In genomic region chrV:20422738-20423137, ce11 we compare ENCODE assay signal across 5 worm cellular contexts.
TF ChIP-seq lines count a peak whose summit lies in the region.

No protein-coding gene starts in this region.

TF ChIP-seq in whole organism, L1 larva, 84 proteins besides CTCF, POLR2A, EP300 and RAD21 (continues in another document):
- TF ChIP-seq nhr-71 (tag; optimal IDR thresholded peaks at IDR 0.05; lab: Kevin White, UChicago) (peak; percentile 8), hlh-17 (GFP tag; optimal IDR thresholded peaks at IDR 0.05; lab: Kevin White, UChicago; ENCODE audit: borderline replicate concordance) (no peak), nhr-20 (tag; optimal IDR thresholded peaks at IDR 0.05; lab: Kevin White, UChicago) (peak; percentile 2), lin-39 (tag; optimal IDR thresholded peaks at IDR 0.05; lab: Kevin White, UChicago) (no peak), nhr-47 (tag; optimal IDR thresholded peaks at IDR 0.05; lab: Kevin White, UChicago) (no peak), ztf-11 (tag; optimal IDR thresholded peaks at IDR 0.05; lab: Kevin White, UChicago) (no peak), blmp-1 (tag; optimal IDR thresholded peaks at IDR 0.05; lab: Kevin White, UChicago) (peak; percentile 75), lin-14 (GFP tag; optimal IDR thresholded peaks at IDR 0.05; lab: Kevin White, UChicago) (peak; percentile 66), pag-3 (tag; optimal IDR thresholded peaks at IDR 0.05; lab: Kevin White, UChicago; ENCODE audit: borderline replicate concordance, insufficient read depth) (no peak), C04F5.9 (tag; optimal IDR thresholded peaks at IDR 0.05; lab: Kevin White, UChicago) (no peak), grh-1 (GFP tag; IDR thresholded peaks at IDR 0.05; lab: Robert Waterston, UW) (peak; percentile 65), ces-1 (GFP tag; optimal IDR thresholded peaks at IDR 0.05; lab: Kevin White, UChicago) (no peak), nhr-76 (tag; optimal IDR thresholded peaks at IDR 0.05; lab: Kevin White, UChicago) (no peak), efl-1 (optimal IDR thresholded peaks at IDR 0.05; lab: Kevin White, UChicago) (peak in 1 of 2 experiments; percentile 5), efl-1 (GFP tag; optimal IDR thresholded peaks at IDR 0.05 in 1 of 2; lab: Kevin White, UChicago) (peak in 1 of 2 experiments; percentile 21), lsy-2 (tag; optimal IDR thresholded peaks at IDR 0.05; lab: Kevin White, UChicago) (no peak), snu-23 (GFP tag; optimal IDR thresholded peaks at IDR 0.05; lab: Kevin White, UChicago) (peak; percentile 19), elt-2 (tag; optimal IDR thresholded peaks at IDR 0.05; lab: Kevin White, UChicago) (no peak)

TF ChIP-seq in whole organism, L2 larva, 48 proteins besides CTCF, POLR2A, EP300 and RAD21:
- TF ChIP-seq ceh-16 (tag; optimal IDR thresholded peaks at IDR 0.05; lab: Kevin White, UChicago) (peak; percentile 36), Y55F3AM.14 (GFP tag; optimal IDR thresholded peaks at IDR 0.05; lab: Kevin White, UChicago) (no peak), F13H6.1 (tag; optimal IDR thresholded peaks at IDR 0.05; lab: Kevin White, UChicago) (no peak), sma-9 (GFP tag; optimal IDR thresholded peaks at IDR 0.05; lab: Kevin White, UChicago) (peak; percentile 70), sma-9 (tag; optimal IDR thresholded peaks at IDR 0.05; lab: Kevin White, UChicago) (no peak), nhr-25 (tag; optimal IDR thresholded peaks at IDR 0.05; lab: Kevin White, UChicago) (peak; percentile 81)

TF ChIP-seq in whole organism, L3 larva, 47 proteins besides CTCF, POLR2A, EP300 and RAD21:
- TF ChIP-seq aly-2 (tag; optimal IDR thresholded peaks at IDR 0.05; lab: Kevin White, UChicago) (no peak), elt-1 (tag; optimal IDR thresholded peaks at IDR 0.05; lab: Kevin White, UChicago) (peak; percentile 1), nhr-77 (tag; optimal IDR thresholded peaks at IDR 0.05; lab: Kevin White, UChicago) (no peak), nhr-23 (tag; optimal IDR thresholded peaks at IDR 0.05; lab: Kevin White, UChicago) (peak; percentile 60), ztf-4 (tag; optimal IDR thresholded peaks at IDR 0.05; lab: Kevin White, UChicago) (no peak), nhr-25 (tag; optimal IDR thresholded peaks at IDR 0.05; lab: Kevin White, UChicago) (peak; percentile 92), R02D3.7 (tag; optimal IDR thresholded peaks at IDR 0.05; lab: Kevin White, UChicago) (no peak), ceh-82 (tag; optimal IDR thresholded peaks at IDR 0.05; lab: Kevin White, UChicago) (no peak), egl-5 (tag; optimal IDR thresholded peaks at IDR 0.05; lab: Kevin White, UChicago) (no peak), zag-1 (tag; optimal IDR thresholded peaks at IDR 0.05; lab: Kevin White, UChicago) (no peak), ceh-28 (tag; optimal IDR thresholded peaks at IDR 0.05; lab: Kevin White, UChicago) (no peak)

TF ChIP-seq in whole organism, L4 larva, 104 proteins besides CTCF, POLR2A, EP300 and RAD21:
- TF ChIP-seq F26F4.8 (GFP tag; conservative IDR thresholded peaks at IDR 0.05; lab: Robert Waterston, UW) (no peak), nhr-25 (tag; optimal IDR thresholded peaks at IDR 0.05; lab: Kevin White, UChicago; ENCODE audit: borderline replicate concordance, insufficient read depth) (peak; percentile 89)
TF ChIP-seq in whole organism, L4 larva: peak in this region for 1.

TF ChIP-seq in whole organism, mixed stage, embryonic, 35 proteins besides CTCF, POLR2A, EP300 and RAD21:
- TF ChIP-seq mep-1 (tag; optimal IDR thresholded peaks at IDR 0.05; lab: Kevin White, UChicago) = peak; percentile 19
- no peak for TF ChIP-seq sptf-1 (tag; optimal IDR thresholded peaks at IDR 0.05; lab: Kevin White, UChicago)
- peak; percentile 5 for TF ChIP-seq elt-1 (tag; optimal IDR thresholded peaks at IDR 0.05; lab: Kevin White, UChicago; ENCODE audit: borderline replicate concordance, insufficient read depth)
- TF ChIP-seq ceh-43 (GFP tag; optimal IDR thresholded peaks at IDR 0.05; lab: Kevin White, UChicago) = no peak

Comparison
In these comparisons a context has a peak if more than half of its experiments do, and no peak if none do; other contexts are left out.
1. Of the 29 proteins assayed by ChIP-seq in both whole organism, L4 larva and whole organism, L1 larva: peak only in whole organism, L4 larva: none; only in whole organism, L1 larva: dpl-1; in both: none; in neither: 27; mixed calls (peak in some experiments, not most) for 1.